In the genomic region with DNA sequence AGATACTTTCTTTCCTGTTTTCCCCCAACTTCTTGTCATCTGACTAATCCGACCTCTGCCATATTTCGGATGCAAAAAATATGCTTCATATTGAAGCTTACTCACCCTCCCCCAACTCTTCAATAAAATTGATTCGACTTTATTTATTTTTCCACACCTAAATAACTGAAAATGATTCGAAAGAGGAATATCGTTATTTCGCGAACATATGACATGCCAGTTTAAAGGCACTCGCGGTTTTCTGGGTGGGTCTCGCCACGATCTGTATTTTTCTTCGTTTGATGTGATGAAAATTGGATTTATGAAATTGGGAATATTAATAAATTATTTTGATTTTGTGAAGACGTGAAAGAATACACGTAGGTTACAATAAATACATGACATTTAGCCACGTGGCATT, we compare ENCODE assay signal across 4 worm cellular contexts.
TF ChIP-seq lines count a peak whose summit lies in the region.

A gene (plus strand): TSS at position 319 of the 400 bp plus-strand sequence.

TF ChIP-seq in whole organism, L2 larva, 48 proteins besides CTCF, POLR2A, EP300 and RAD21:
- TF ChIP-seq ama-1 (optimal IDR thresholded peaks at IDR 0.05; lab: Kevin White, UChicago) (peak; percentile 53), ztf-4 (tag; optimal IDR thresholded peaks at IDR 0.05; lab: Kevin White, UChicago) (no peak)

TF ChIP-seq in whole organism, L3 larva, 47 proteins besides CTCF, POLR2A, EP300 and RAD21:
- TF ChIP-seq ama-1 (optimal IDR thresholded peaks at IDR 0.05; lab: Kevin White, UChicago) = peak; percentile 26
- no peak for TF ChIP-seq ceh-28 (tag; optimal IDR thresholded peaks at IDR 0.05; lab: Kevin White, UChicago)
- no peak for TF ChIP-seq skn-1 (tag; optimal IDR thresholded peaks at IDR 0.05; lab: Kevin White, UChicago)
- peak; percentile 27 for TF ChIP-seq nhr-23 (tag; optimal IDR thresholded peaks at IDR 0.05; lab: Kevin White, UChicago)
- TF ChIP-seq jun-1 (tag; optimal IDR thresholded peaks at IDR 0.05; lab: Kevin White, UChicago) = no peak

TF ChIP-seq in whole organism, L4 larva, 104 proteins besides CTCF, POLR2A, EP300 and RAD21:
- peak; percentile 14 for TF ChIP-seq mes-2 (tag; optimal IDR thresholded peaks at IDR 0.05; lab: Kevin White, UChicago; ENCODE audit: poor library complexity, severe bottlenecking)
- no peak for TF ChIP-seq zfp-3 (GFP tag; conservative IDR thresholded peaks at IDR 0.05; lab: Robert Waterston, UW)
- TF ChIP-seq ceh-32 (tag; optimal IDR thresholded peaks at IDR 0.05; lab: Kevin White, UChicago; ENCODE audit: poor library complexity) = no peak
- TF ChIP-seq ceh-44 (GFP tag; IDR thresholded peaks at IDR 0.05; lab: Robert Waterston, UW) = no peak
- no peak for TF ChIP-seq nhr-42 (GFP tag; IDR thresholded peaks at IDR 0.05; lab: Robert Waterston, UW)
- no peak for TF ChIP-seq dve-1 (tag; optimal IDR thresholded peaks at IDR 0.05; lab: Kevin White, UChicago; ENCODE audit: insufficient read depth)
- no peak for TF ChIP-seq nhr-76 (tag; optimal IDR thresholded peaks at IDR 0.05; lab: Kevin White, UChicago)
- no peak for TF ChIP-seq mep-1 (tag; optimal IDR thresholded peaks at IDR 0.05; lab: Kevin White, UChicago)
- no peak for TF ChIP-seq ceh-82 (tag; optimal IDR thresholded peaks at IDR 0.05; lab: Kevin White, UChicago)
- no peak for TF ChIP-seq spr-3 (GFP tag; optimal IDR thresholded peaks at IDR 0.05; lab: Kevin White, UChicago)
- TF ChIP-seq F44E2.7 (GFP tag; IDR thresholded peaks at IDR 0.05; lab: Robert Waterston, UW) = no peak
- no peak for TF ChIP-seq lin-13 (GFP tag; optimal IDR thresholded peaks at IDR 0.05; lab: Kevin White, UChicago)
- TF ChIP-seq egl-27 (tag; optimal IDR thresholded peaks at IDR 0.05; lab: Kevin White, UChicago) = no peak
- TF ChIP-seq F49E8.2 (tag; optimal IDR thresholded peaks at IDR 0.05; lab: Kevin White, UChicago; ENCODE audit: borderline replicate concordance) = no peak
- peak; percentile 2 for TF ChIP-seq hlh-11 (tag; optimal IDR thresholded peaks at IDR 0.05; lab: Kevin White, UChicago)
- peak; percentile 36; the same call in 1 of the 2 replicates for TF ChIP-seq lin-38 (GFP tag; IDR thresholded peaks at IDR 0.05; lab: Robert Waterston, UW)
- no peak for TF ChIP-seq aly-2 (tag; optimal IDR thresholded peaks at IDR 0.05; lab: Kevin White, UChicago)
- no peak for TF ChIP-seq nhr-77 (tag; optimal IDR thresholded peaks at IDR 0.05; lab: Kevin White, UChicago)
- peak; percentile 73 for TF ChIP-seq aha-1 (tag; lab: Kevin White, UChicago)
- no peak for TF ChIP-seq nhr-6 (tag; optimal IDR thresholded peaks at IDR 0.05; lab: Kevin White, UChicago)
- TF ChIP-seq mdt-29 (GFP tag; IDR thresholded peaks at IDR 0.05; lab: Robert Waterston, UW) = no peak
- no peak for TF ChIP-seq lin-29 (GFP tag; IDR thresholded peaks at IDR 0.05; lab: Robert Waterston, UW)
- TF ChIP-seq ZK546.5 (tag; optimal IDR thresholded peaks at IDR 0.05; lab: Kevin White, UChicago) = no peak
- TF ChIP-seq unc-62 (GFP tag; optimal IDR thresholded peaks at IDR 0.05 in 1 of 2; lab: Kevin White, UChicago) = peak in 1 of 2 experiments; percentile 59
- no peak for TF ChIP-seq unc-62 (tag; optimal IDR thresholded peaks at IDR 0.05; lab: Kevin White, UChicago)
- no peak for TF ChIP-seq D1046.2 (GFP tag; IDR thresholded peaks at IDR 0.05; lab: Robert Waterston, UW)
TF ChIP-seq in whole organism, L4 larva: peak in this region for 5.

TF ChIP-seq in whole organism, young adult, 124 proteins besides CTCF, POLR2A, EP300 and RAD21:
- TF ChIP-seq ztf-18 (tag; optimal IDR thresholded peaks at IDR 0.05; lab: Kevin White, UChicago) (no peak), ama-1 (optimal IDR thresholded peaks at IDR 0.05; lab: Kevin White, UChicago) (peak; percentile 27), ama-1 (GFP tag; optimal IDR thresholded peaks at IDR 0.05; lab: Kevin White, UChicago) (no peak), madf-3 (GFP tag; IDR thresholded peaks at IDR 0.05; lab: Robert Waterston, UW) (0 out of 2 replicates have a peak, but pooled peaks have one; percentile 24), unc-130 (GFP tag; optimal IDR thresholded peaks at IDR 0.05; lab: Kevin White, UChicago) (no peak)
